Worm (Caenorhabditis elegans) whole organism, late embryonic: ENCODE results near the gene abf-3.

Experiments
- C38D4.7 ChIP-seq: fragments of 200-800 bp; sonication (Bioruptor generic); optimal IDR thresholded peaks from 2 replicates; lab custom pipeline; 2018; ENCODE audit warnings: mild to moderate bottlenecking, missing genetic modification characterization, moderate library complexity, missing compliant biosample characterization
- F13H6.1 ChIP-seq: sonication (generic microtip); optimal IDR thresholded peaks from 2 replicates; lab custom pipeline; 2016; ENCODE audit warnings: missing genetic modification characterization, missing compliant biosample characterization
- K02D7.2 ChIP-seq: sonication (generic microtip); optimal IDR thresholded peaks from 2 replicates; lab custom pipeline; 2017; ENCODE audit warnings: mild to moderate bottlenecking, missing genetic modification characterization, missing compliant biosample characterization
- K09A11.1 ChIP-seq: sonication (generic microtip); optimal IDR thresholded peaks from 2 replicates; lab custom pipeline; 2017; ENCODE audit warnings: antibody characterized with exemption, mild to moderate bottlenecking, missing genetic modification characterization, missing compliant biosample characterization; ENCODE audit not compliant: insufficient read depth
- T23F11.4 ChIP-seq: fragments of 200-800 bp; sonication (Bioruptor generic); optimal IDR thresholded peaks from 2 replicates; lab custom pipeline; 2018; ENCODE audit warnings: mild to moderate bottlenecking, missing genetic modification characterization, missing compliant biosample characterization
- ahr-1 ChIP-seq: sonication (generic microtip); optimal IDR thresholded peaks from 2 replicates; lab custom pipeline; 2016; ENCODE audit warnings: missing genetic modification characterization, missing compliant biosample characterization
- ama-1 ChIP-seq: fragments of 150-350 bp; optimal IDR thresholded peaks from 2 replicates; lab custom pipeline; 2014
- ceh-14 ChIP-seq: sonication (generic microtip); optimal IDR thresholded peaks from 2 replicates; lab custom pipeline; 2016; ENCODE audit warnings: missing genotype, missing genetic modification characterization, missing compliant biosample characterization
- ceh-2 ChIP-seq: sonication (generic microtip); optimal IDR thresholded peaks from 2 replicates; lab custom pipeline; 2016; ENCODE audit warnings: missing genotype, missing genetic modification characterization, missing compliant biosample characterization
- ceh-22 ChIP-seq: sonication (generic microtip); optimal IDR thresholded peaks from 2 replicates; lab custom pipeline; 2017; ENCODE audit warnings: missing biosample characterization, missing genetic modification characterization
- ceh-24 ChIP-seq: sonication (generic microtip); optimal IDR thresholded peaks from 2 replicates; lab custom pipeline; 2016; ENCODE audit warnings: mild to moderate bottlenecking, missing genetic modification characterization, missing compliant biosample characterization
- ceh-31 ChIP-seq: sonication (generic microtip); optimal IDR thresholded peaks from 2 replicates; lab custom pipeline; 2016; ENCODE audit warnings: missing genetic modification characterization, missing compliant biosample characterization
- ceh-45 ChIP-seq: fragments of 200-800 bp; sonication (Bioruptor generic); IDR thresholded peaks from 2 replicates; pipeline ENCODE4 v1.3.6; 2022; ENCODE audit warnings: missing genetic modification reagents, missing genetic modification characterization, missing compliant biosample characterization
- ceh-9 ChIP-seq: sonication (generic microtip); optimal IDR thresholded peaks from 2 replicates; lab custom pipeline; 2016; ENCODE audit warnings: mild to moderate bottlenecking, missing genetic modification characterization, inconsistent platforms, missing compliant biosample characterization
- dve-1 ChIP-seq: sonication (generic microtip); optimal IDR thresholded peaks from 2 replicates; lab custom pipeline; 2017; ENCODE audit warnings: antibody characterized with exemption, mild to moderate bottlenecking, missing genetic modification characterization, missing compliant biosample characterization
- elt-4 ChIP-seq: sonication (generic microtip); optimal IDR thresholded peaks from 2 replicates; lab custom pipeline; 2016; ENCODE audit warnings: missing genetic modification characterization, missing compliant biosample characterization
- fax-1 ChIP-seq: sonication (generic microtip); optimal IDR thresholded peaks from 2 replicates; lab custom pipeline; 2016; ENCODE audit warnings: missing genotype, missing genetic modification characterization, missing compliant biosample characterization
- fkh-10 ChIP-seq: fragments of 150-350 bp; optimal IDR thresholded peaks from 2 replicates; lab custom pipeline; 2014; ENCODE audit warnings: missing biosample characterization, missing genetic modification reagents, missing genetic modification characterization
- fkh-6 ChIP-seq: sonication (generic microtip); optimal IDR thresholded peaks from 2 replicates; lab custom pipeline; 2016; ENCODE audit warnings: missing genetic modification characterization, missing compliant biosample characterization
- hlh-15 ChIP-seq: sonication (generic microtip); optimal IDR thresholded peaks from 2 replicates; lab custom pipeline; 2016; ENCODE audit warnings: missing genetic modification characterization, missing compliant biosample characterization
- hlh-30 ChIP-seq: sonication (generic microtip); optimal IDR thresholded peaks from 2 replicates; lab custom pipeline; 2017; ENCODE audit warnings: antibody characterized with exemption, missing genetic modification characterization, missing compliant biosample characterization; ENCODE audit not compliant: insufficient read depth
- hlh-6 ChIP-seq: sonication (generic microtip); optimal IDR thresholded peaks from 2 replicates; lab custom pipeline; 2016; ENCODE audit warnings: missing genotype, missing genetic modification characterization, missing compliant biosample characterization
- hlh-8 ChIP-seq: sonication (generic microtip); optimal IDR thresholded peaks from 2 replicates; lab custom pipeline; 2016; ENCODE audit warnings: missing genotype, missing genetic modification characterization, missing compliant biosample characterization
- lim-6 ChIP-seq: sonication (generic microtip); optimal IDR thresholded peaks from 2 replicates; lab custom pipeline; 2016; ENCODE audit warnings: missing genetic modification characterization, missing compliant biosample characterization
- madf-2 ChIP-seq: sonication (generic microtip); optimal IDR thresholded peaks from 2 replicates; lab custom pipeline; 2017; ENCODE audit warnings: missing genetic modification characterization, missing compliant biosample characterization
- mec-3 ChIP-seq: sonication (generic microtip); optimal IDR thresholded peaks from 2 replicates; lab custom pipeline; 2016; ENCODE audit warnings: borderline replicate concordance, missing genetic modification characterization, missing compliant biosample characterization
- nfya-1 ChIP-seq: sonication (generic microtip); optimal IDR thresholded peaks from 2 replicates; lab custom pipeline; 2017; ENCODE audit warnings: missing genetic modification characterization, mild to moderate bottlenecking, missing compliant biosample characterization, antibody characterized with exemption, moderate library complexity
- nhr-11 ChIP-seq: fragments of 150-350 bp; optimal IDR thresholded peaks from 2 replicates; lab custom pipeline; 2014; ENCODE audit warnings: missing biosample characterization, missing genetic modification characterization
- nhr-232 ChIP-seq: sonication (generic microtip); optimal IDR thresholded peaks from 2 replicates; lab custom pipeline; 2016; ENCODE audit warnings: missing genetic modification characterization, missing compliant biosample characterization
- odd-2 ChIP-seq: sonication (generic microtip); optimal IDR thresholded peaks from 2 replicates; lab custom pipeline; 2017; ENCODE audit warnings: antibody characterized with exemption, mild to moderate bottlenecking, missing genetic modification characterization, missing compliant biosample characterization
- pat-9 ChIP-seq: fragments of 200-800 bp; sonication (Bioruptor generic); optimal IDR thresholded peaks from 2 replicates; lab custom pipeline; 2018; ENCODE audit warnings: mild to moderate bottlenecking, missing genetic modification characterization, moderate library complexity, missing compliant biosample characterization
- pha-2 ChIP-seq: sonication (generic microtip); optimal IDR thresholded peaks from 2 replicates; lab custom pipeline; 2017; ENCODE audit warnings: mild to moderate bottlenecking, missing genetic modification characterization, missing compliant biosample characterization
- pha-4 ChIP-seq: fragments of 150-350 bp; optimal IDR thresholded peaks from 2 replicates; lab custom pipeline; 2018; ENCODE audit warnings: missing biosample characterization, missing genetic modification reagents, missing genetic modification characterization
- pqm-1 ChIP-seq: sonication (generic microtip); optimal IDR thresholded peaks from 2 replicates; lab custom pipeline; 2016; ENCODE audit warnings: missing genetic modification characterization, missing compliant biosample characterization
- rnt-1 ChIP-seq: sonication (generic microtip); optimal IDR thresholded peaks from 2 replicates; lab custom pipeline; 2016; ENCODE audit warnings: missing genetic modification characterization, missing compliant biosample characterization
- sox-2 ChIP-seq: fragments of 200-800 bp; sonication (Bioruptor generic); IDR thresholded peaks from 2 replicates; pipeline ENCODE4 v1.3.6; 2022; ENCODE audit warnings: missing genetic modification reagents, missing genetic modification characterization, missing compliant biosample characterization
- tbx-7 ChIP-seq: sonication (generic microtip); optimal IDR thresholded peaks from 2 replicates; lab custom pipeline; 2016; ENCODE audit warnings: missing genotype, missing genetic modification characterization, missing compliant biosample characterization
- ttx-3 ChIP-seq: sonication (generic microtip); optimal IDR thresholded peaks from 2 replicates; lab custom pipeline; 2016; ENCODE audit warnings: missing genetic modification reagents, missing genetic modification characterization, missing compliant biosample characterization
- unc-55 ChIP-seq: sonication (generic microtip); optimal IDR thresholded peaks from 2 replicates; lab custom pipeline; 2017; ENCODE audit warnings: missing biosample characterization, missing genetic modification reagents, missing genetic modification characterization
- unc-86 ChIP-seq: sonication (generic microtip); optimal IDR thresholded peaks from 2 replicates; lab custom pipeline; 2016; ENCODE audit warnings: missing genetic modification characterization, missing compliant biosample characterization
- zip-5 ChIP-seq: sonication (generic microtip); optimal IDR thresholded peaks from 2 replicates; lab custom pipeline; 2016; ENCODE audit warnings: missing genetic modification characterization, missing compliant biosample characterization

Gene abf-3

ce11 chrV:15779128-15779729, 38.4 kb downstream of the abf-3 start, which contains the start of the genes nhr-285 and irld-52:
TSS of gene nhr-285 (minus strand) at chrV:15779228.
TSS of gene irld-52 (plus strand) at chrV:15779679.
- TF ChIP-seq rnt-1 (tag; lab: Kevin White, UChicago) (no peak), nhr-11 (tag; lab: Kevin White, UChicago) (no peak), tbx-7 (tag; lab: Kevin White, UChicago) (no peak), sox-2 (no peak), nhr-232 (tag; lab: Kevin White, UChicago) (no peak), T23F11.4 (GFP tag; lab: Kevin White, UChicago) (no peak), ceh-31 (tag; lab: Kevin White, UChicago) (no peak), ceh-9 (no peak)

ce11 chrV:15776651-15777050, 41.0 kb downstream of the abf-3 start, which contains the start of gene nhr-283:
TSS of gene nhr-283 (minus strand) at chrV:15776751.
- TF ChIP-seq fkh-6 (no peak), ceh-14 (tag; lab: Kevin White, UChicago) (no peak), nfya-1 (tag; lab: Kevin White, UChicago) (no peak), zip-5 (tag; lab: Kevin White, UChicago) (no peak), hlh-6 (tag; lab: Kevin White, UChicago) (no peak), hlh-8 (no peak), odd-2 (tag; lab: Kevin White, UChicago) (no peak), elt-4 (tag; lab: Kevin White, UChicago) (no peak), dve-1 (tag; lab: Kevin White, UChicago) (no peak), ahr-1 (tag; lab: Kevin White, UChicago) (no peak), K09A11.1 (tag; lab: Kevin White, UChicago) (no peak), pha-2 (tag; lab: Kevin White, UChicago) (no peak)

ce11 chrV:15773941-15774340, 43.7 kb downstream of the abf-3 start:
- no peak for TF ChIP-seq ttx-3 (tag; lab: Kevin White, UChicago)
- no peak for TF ChIP-seq ceh-14 (tag; lab: Kevin White, UChicago)
- no peak for TF ChIP-seq C38D4.7 (GFP tag; lab: Kevin White, UChicago)
- no peak for TF ChIP-seq dve-1 (tag; lab: Kevin White, UChicago)
- no peak for TF ChIP-seq unc-55 (GFP tag; lab: Kevin White, UChicago)
- TF ChIP-seq odd-2 (tag; lab: Kevin White, UChicago) = no peak
- no peak for TF ChIP-seq ceh-45 (GFP tag; lab: Robert Waterston, UW)
- TF ChIP-seq unc-86 (tag; lab: Kevin White, UChicago) = no peak
- TF ChIP-seq hlh-8 = no peak
- TF ChIP-seq mec-3 (tag; lab: Kevin White, UChicago) = no peak
- TF ChIP-seq madf-2 = no peak
- TF ChIP-seq hlh-15 (tag; lab: Kevin White, UChicago) = no peak
- TF ChIP-seq nhr-232 (tag; lab: Kevin White, UChicago) = no peak
- TF ChIP-seq fax-1 (tag; lab: Kevin White, UChicago) = no peak
- no peak for TF ChIP-seq zip-5 (tag; lab: Kevin White, UChicago)
- no peak for TF ChIP-seq ceh-22 (tag; lab: Kevin White, UChicago)
- no peak for TF ChIP-seq pha-4 (tag; lab: Kevin White, UChicago)
- no peak for TF ChIP-seq K02D7.2 (tag; lab: Kevin White, UChicago)
- TF ChIP-seq ceh-24 = no peak
- TF ChIP-seq hlh-30 (tag; lab: Kevin White, UChicago) = no peak
- TF ChIP-seq, all 69 proteins: peak for 0

- no peak for TF ChIP-seq ceh-45 (GFP tag; lab: Robert Waterston, UW)
- no peak for TF ChIP-seq unc-86 (tag; lab: Kevin White, UChicago)
- no peak for TF ChIP-seq F13H6.1
- no peak for TF ChIP-seq ama-1
- no peak for TF ChIP-seq unc-55 (GFP tag; lab: Kevin White, UChicago)
- TF ChIP-seq odd-2 (tag; lab: Kevin White, UChicago) = no peak
- no peak for TF ChIP-seq tbx-7 (tag; lab: Kevin White, UChicago)
- no peak for TF ChIP-seq pqm-1
- no peak for TF ChIP-seq rnt-1 (tag; lab: Kevin White, UChicago)
- no peak for TF ChIP-seq fkh-10
- TF ChIP-seq elt-4 (tag; lab: Kevin White, UChicago) = no peak
- TF ChIP-seq K09A11.1 (tag; lab: Kevin White, UChicago) = no peak
- TF ChIP-seq pat-9 (tag; lab: Kevin White, UChicago) = no peak
- no peak for TF ChIP-seq ceh-2 (tag; lab: Kevin White, UChicago)
- TF ChIP-seq zip-5 (tag; lab: Kevin White, UChicago) = no peak
- TF ChIP-seq fkh-6 = no peak
- no peak for TF ChIP-seq C38D4.7 (GFP tag; lab: Kevin White, UChicago)
- no peak for TF ChIP-seq lim-6 (tag; lab: Kevin White, UChicago)
- no peak for TF ChIP-seq ahr-1 (tag; lab: Kevin White, UChicago)
These were observed 44.5 kb downstream of the abf-3 start, which contains the start of gene nhr-60 for ce11 chrV:15773141-15773540. TSS of gene nhr-60 (minus strand) at chrV:15773241.
